Fruit fly (Drosophila melanogaster) whole organism, wandering third instar larva: Measurements from ENCODE around the gene Axs.
A peak's percentile ranks its signal among the peaks of the same experiment; 100 is the strongest.

Source experiments
- Abd-B ChIP-seq: fragments of >200 bp; optimal IDR thresholded peaks from 2 replicates; lab custom pipeline; 2017; ENCODE audit warnings: missing biosample characterization, missing genetic modification characterization
- CG9705 ChIP-seq: fragments of 200-800 bp; sonication (Bioruptor generic); optimal IDR thresholded peaks from 2 replicates; lab custom pipeline; 2018; ENCODE audit warnings: missing biosample characterization, mild to moderate bottlenecking, missing genetic modification characterization
- CrebA ChIP-seq: fragments of 200-800 bp; sonication (Bioruptor generic); optimal IDR thresholded peaks from 2 replicates; lab custom pipeline; 2016; ENCODE audit warnings: missing biosample characterization, mild to moderate bottlenecking, missing genetic modification characterization, borderline replicate concordance
- Dfd ChIP-seq: fragments of >200 bp; optimal IDR thresholded peaks from 2 replicates; lab custom pipeline; 2017; ENCODE audit warnings: missing biosample characterization, missing genetic modification characterization
- Dif ChIP-seq: fragments of 200-275, 200-300 bp; sonication (Bioruptor generic); optimal IDR thresholded peaks from 2 replicates; lab custom pipeline; 2018; ENCODE audit warnings: missing biosample characterization, missing genetic modification characterization; ENCODE audit not compliant: partially characterized antibody
- HLH106 ChIP-seq: fragments of 200-800 bp; optimal IDR thresholded peaks from 3 replicates; lab custom pipeline; 2019; ENCODE audit warnings: missing biosample characterization, mild to moderate bottlenecking, missing genetic modification characterization, moderate library complexity
- Hnf4 ChIP-seq: fragments of 200-800 bp; sonication (Bioruptor generic); optimal IDR thresholded peaks from 2 replicates; lab custom pipeline; 2016; ENCODE audit warnings: missing biosample characterization, mild to moderate bottlenecking, missing genetic modification characterization
- Hr83 ChIP-seq: fragments of 200-300 bp; sonication (Bioruptor generic); optimal IDR thresholded peaks from 2 replicates; lab custom pipeline; 2016; ENCODE audit warnings: missing biosample characterization, mild to moderate bottlenecking, missing genetic modification characterization, moderate library complexity; ENCODE audit not compliant: poor library complexity, severe bottlenecking
- Jra ChIP-seq: sonication (Bioruptor generic); optimal IDR thresholded peaks from 2 replicates; lab custom pipeline; 2016; ENCODE audit warnings: missing biosample characterization, missing genetic modification characterization
- Mio ChIP-seq: sonication (Bioruptor generic); optimal IDR thresholded peaks from 2 replicates; lab custom pipeline; 2016; ENCODE audit warnings: missing biosample characterization, missing genetic modification characterization
- Myc ChIP-seq: fragments of >200 bp; optimal IDR thresholded peaks from 2 replicates; lab custom pipeline; 2017
- OdsH ChIP-seq: fragments of 200-800 bp; sonication (Bioruptor generic); optimal IDR thresholded peaks from 2 replicates; lab custom pipeline; 2016; ENCODE audit warnings: missing biosample characterization, mild to moderate bottlenecking, missing genetic modification characterization
- Rel ChIP-seq, 2 experiments: fragments of 200-800 bp; sonication (Bioruptor generic) in 1 of 2; optimal IDR thresholded peaks; 2 replicates in 1 of 2; 3 replicates in 1 of 2; lab custom pipeline; 2016 to 2019; ENCODE audit warnings: mild to moderate bottlenecking in 2 of 2, missing biosample characterization in 2 of 2, missing genetic modification characterization in 2 of 2, moderate library complexity in 1 of 2
- Sp1 ChIP-seq: fragments of 200-800 bp; sonication (Bioruptor generic); optimal IDR thresholded peaks from 3 replicates; lab custom pipeline; 2019; ENCODE audit warnings: missing biosample characterization, mild to moderate bottlenecking, missing genetic modification characterization, moderate library complexity
- Vsx2 ChIP-seq: fragments of 200-300, 225-300 bp; sonication (Bioruptor generic); optimal IDR thresholded peaks from 2 replicates; lab custom pipeline; 2018; ENCODE audit warnings: missing biosample characterization, missing genetic modification characterization; ENCODE audit not compliant: partially characterized antibody
- br ChIP-seq: fragments of 200-800 bp; sonication (Bioruptor generic); optimal IDR thresholded peaks from 2 replicates; lab custom pipeline; 2016; ENCODE audit warnings: missing biosample characterization, missing genetic modification characterization
- brk ChIP-seq: fragments of 200-800 bp; sonication (Bioruptor generic); optimal IDR thresholded peaks from 2 replicates; lab custom pipeline; 2016; ENCODE audit warnings: missing biosample characterization, mild to moderate bottlenecking, missing genetic modification characterization
- dl ChIP-seq, 2 experiments: fragments of 175-275, 200-275 bp in 1 of 2; fragments of 200-275 bp in 1 of 2; sonication (Bioruptor generic); optimal IDR thresholded peaks; lab custom pipeline; 2018; ENCODE audit warnings: mild to moderate bottlenecking in 2 of 2, missing biosample characterization in 2 of 2, missing genetic modification characterization in 2 of 2, moderate library complexity in 2 of 2; ENCODE audit not compliant: partially characterized antibody in 2 of 2, insufficient read depth in 1 of 2
- dmrt93B ChIP-seq: fragments of 200-800 bp; sonication (Bioruptor generic); optimal IDR thresholded peaks from 2 replicates; lab custom pipeline; 2018; ENCODE audit warnings: missing biosample characterization, mild to moderate bottlenecking, missing genetic modification characterization
- dsf ChIP-seq: sonication (Bioruptor generic); optimal IDR thresholded peaks from 2 replicates; lab custom pipeline; 2016; ENCODE audit warnings: missing biosample characterization, missing genetic modification characterization, borderline replicate concordance
- ey ChIP-seq: fragments of 200-800 bp; sonication (Bioruptor generic); optimal IDR thresholded peaks from 2 replicates; lab custom pipeline; 2016; ENCODE audit warnings: missing biosample characterization, missing genetic modification characterization
- foxo ChIP-seq, 2 experiments: fragments of 200-800 bp; sonication (Bioruptor generic); optimal IDR thresholded peaks; 2 replicates in 1 of 2; 3 replicates in 1 of 2; lab custom pipeline; 2016 to 2017; ENCODE audit warnings: missing biosample characterization in 2 of 2, missing genetic modification characterization in 2 of 2
- fru ChIP-seq: fragments of 200-800 bp; sonication (Bioruptor generic); optimal IDR thresholded peaks from 3 replicates; lab custom pipeline; 2016; ENCODE audit warnings: missing biosample characterization, mild to moderate bottlenecking, missing genetic modification characterization
- h ChIP-seq: fragments of 200-800 bp; sonication (Bioruptor generic); optimal IDR thresholded peaks from 3 replicates; lab custom pipeline; 2016; ENCODE audit warnings: missing biosample characterization, mild to moderate bottlenecking, missing genetic modification characterization
- jim ChIP-seq: fragments of 175-275, 200-325 bp; sonication (Bioruptor generic); optimal IDR thresholded peaks from 2 replicates; lab custom pipeline; 2016; ENCODE audit warnings: missing biosample characterization, mild to moderate bottlenecking, missing genetic modification characterization
- pan ChIP-seq: fragments of >200 bp; optimal IDR thresholded peaks from 2 replicates; lab custom pipeline; 2017
- psq ChIP-seq: fragments of 200-800 bp; sonication (Bioruptor generic); optimal IDR thresholded peaks from 3 replicates; lab custom pipeline; 2017; ENCODE audit warnings: missing biosample characterization, mild to moderate bottlenecking, missing genetic modification characterization, moderate library complexity
- rgr ChIP-seq: fragments of 200-800 bp; sonication (Bioruptor generic); optimal IDR thresholded peaks from 3 replicates; lab custom pipeline; 2016; ENCODE audit warnings: missing biosample characterization, mild to moderate bottlenecking, missing genetic modification characterization
- sage ChIP-seq: fragments of 200-800 bp; sonication (Bioruptor generic); optimal IDR thresholded peaks from 2 replicates; lab custom pipeline; 2016; ENCODE audit warnings: missing biosample characterization, mild to moderate bottlenecking, missing genetic modification characterization
- sv ChIP-seq: fragments of 200-800 bp; sonication (Bioruptor generic); optimal IDR thresholded peaks from 3 replicates; lab custom pipeline; 2016; ENCODE audit warnings: missing biosample characterization, missing genetic modification characterization
- tai ChIP-seq: sonication (Bioruptor generic); optimal IDR thresholded peaks from 2 replicates; lab custom pipeline; 2016; ENCODE audit warnings: missing biosample characterization, missing genetic modification characterization
- woc ChIP-seq: sonication (Bioruptor generic); optimal IDR thresholded peaks from 2 replicates; lab custom pipeline; 2016; ENCODE audit warnings: missing biosample characterization, mild to moderate bottlenecking, missing genetic modification characterization

Axs gene

dm6 chrX:16677163-16677562, 6.5 kb downstream of the Axs start:
- TF ChIP-seq Sp1 (GFP tag; lab: Kevin White, UChicago): peak; percentile 20
- TF ChIP-seq HLH106 (tag; lab: Kevin White, UChicago): peak; percentile 22
- TF ChIP-seq fru: no peak

- no peak for TF ChIP-seq woc (GFP tag; lab: Kevin White, UChicago)
- TF ChIP-seq ey (GFP tag; lab: Kevin White, UChicago): no peak
- TF ChIP-seq Jra (GFP tag; lab: Kevin White, UChicago): no peak
- TF ChIP-seq fru: no peak
- TF ChIP-seq foxo (GFP tag; optimal IDR thresholded peaks at IDR 0.05; lab: Kevin White, UChicago): no peak
- TF ChIP-seq Vsx2 (GFP tag; lab: Kevin White, UChicago): no peak
- TF ChIP-seq Myc (lab: Kevin White, UChicago): no peak
- no peak for TF ChIP-seq Hnf4
- no peak for TF ChIP-seq psq
- TF ChIP-seq h (GFP tag; lab: Kevin White, UChicago): no peak
- no peak for TF ChIP-seq sv (GFP tag; lab: Kevin White, UChicago)
- no peak for TF ChIP-seq Sp1 (GFP tag; lab: Kevin White, UChicago)
- no peak for TF ChIP-seq Hr83 (GFP tag; lab: Kevin White, UChicago)
Observed at dm6 chrX:16676653-16677052, 7.0 kb downstream of the Axs start, which contains the start of gene CG13012. Gene CG13012, minus strand, starts transcription at chrX:16676753.

dm6 chrX:16674538-16674937, 9.2 kb downstream of the Axs start:
- TF ChIP-seq dsf: no peak
- TF ChIP-seq Sp1 (GFP tag; lab: Kevin White, UChicago): no peak
- no peak for TF ChIP-seq OdsH
- TF ChIP-seq br (GFP tag; lab: Kevin White, UChicago): no peak
- TF ChIP-seq tai (GFP tag; lab: Kevin White, UChicago): no peak
- no peak for TF ChIP-seq rgr (GFP tag; lab: Kevin White, UChicago)
- no peak for TF ChIP-seq Hr83 (GFP tag; lab: Kevin White, UChicago)
- no peak for TF ChIP-seq jim

dm6 chrX:16672904-16673303, 10.8 kb downstream of the Axs start:
- TF ChIP-seq Vsx2 (GFP tag; lab: Kevin White, UChicago) (no peak), h (GFP tag; lab: Kevin White, UChicago) (no peak), woc (GFP tag; lab: Kevin White, UChicago) (no peak), tai (GFP tag; lab: Kevin White, UChicago) (no peak), brk (GFP tag; lab: Kevin White, UChicago) (no peak), Hnf4 (no peak), rgr (GFP tag; lab: Kevin White, UChicago) (no peak), OdsH (no peak), HLH106 (tag; lab: Kevin White, UChicago) (no peak), dmrt93B (GFP tag; lab: Kevin White, UChicago) (no peak), Dfd (GFP tag; lab: Kevin White, UChicago) (no peak), Hr83 (GFP tag; lab: Kevin White, UChicago) (no peak), sage (GFP tag; lab: Kevin White, UChicago) (no peak)

dm6 chrX:16670691-16671481, 12.8 kb downstream of the Axs start:
- TF ChIP-seq Rel (GFP tag; optimal IDR thresholded peaks at IDR 0.05; lab: Kevin White, UChicago): no peak
- TF ChIP-seq Rel (tag; optimal IDR thresholded peaks at IDR 0.05; lab: Kevin White, UChicago): no peak
- peak; percentile 30 for TF ChIP-seq rgr (GFP tag; lab: Kevin White, UChicago)
- TF ChIP-seq fru: peak; percentile 14
- no peak for TF ChIP-seq CrebA (GFP tag; lab: Kevin White, UChicago)
- no peak for TF ChIP-seq pan (lab: Kevin White, UChicago)
- TF ChIP-seq woc (GFP tag; lab: Kevin White, UChicago): no peak
- no peak for TF ChIP-seq dl (GFP tag; optimal IDR thresholded peaks at IDR 0.05; lab: Kevin White, UChicago; ENCODE audit: insufficient read depth in 1 of 2, partially characterized antibody in 2 of 2)
- TF ChIP-seq foxo (GFP tag; optimal IDR thresholded peaks at IDR 0.05; lab: Kevin White, UChicago): no peak
- TF ChIP-seq Mio (GFP tag; lab: Kevin White, UChicago): no peak
- TF ChIP-seq Abd-B: no peak
- TF ChIP-seq Myc (lab: Kevin White, UChicago): no peak
- peak; percentile 32 for TF ChIP-seq OdsH
- TF ChIP-seq br (GFP tag; lab: Kevin White, UChicago): no peak
- no peak for TF ChIP-seq CG9705 (GFP tag; lab: Kevin White, UChicago)
- no peak for TF ChIP-seq sv (GFP tag; lab: Kevin White, UChicago)
- peak; percentile 9 for TF ChIP-seq HLH106 (tag; lab: Kevin White, UChicago)
- TF ChIP-seq Dfd (GFP tag; lab: Kevin White, UChicago): no peak
- no peak for TF ChIP-seq Hr83 (GFP tag; lab: Kevin White, UChicago)
- no peak for TF ChIP-seq Dif (GFP tag; lab: Kevin White, UChicago)
- TF ChIP-seq Jra (GFP tag; lab: Kevin White, UChicago): no peak
